Fruit fly (Drosophila melanogaster) whole organism, embryonic: ENCODE measurements around the gene CG32700.

Experiments used
- Abd-B ChIP-seq: fragments of 200-800 bp; sonication (Bioruptor generic); optimal IDR thresholded peaks from 2 replicates; lab custom pipeline; 2018; ENCODE audit warnings: missing biosample characterization, mild to moderate bottlenecking, missing genetic modification characterization, moderate library complexity
- Aef1 ChIP-seq: fragments of 200-800 bp; sonication (Bioruptor generic); IDR thresholded peaks from 3 replicates; pipeline ENCODE4 v1.3.6; 2022; ENCODE audit warnings: missing biosample characterization, missing genetic modification characterization
- B-H2 ChIP-seq: fragments of 200-800 bp; sonication (Bioruptor generic); optimal IDR thresholded peaks from 2 replicates; lab custom pipeline; 2018; ENCODE audit warnings: missing biosample characterization, mild to moderate bottlenecking, missing genetic modification characterization
- Bteb2 ChIP-seq: fragments of 200-800 bp; sonication (Bioruptor generic); optimal IDR thresholded peaks from 2 replicates; lab custom pipeline; 2016; ENCODE audit warnings: missing biosample characterization, missing genetic modification characterization
- CG11398 ChIP-seq: fragments of 200-800 bp; sonication (Bioruptor generic); optimal IDR thresholded peaks from 2 replicates; lab custom pipeline; 2016; ENCODE audit warnings: missing biosample characterization, missing genetic modification characterization
- CG12236 ChIP-seq: fragments of 200-800 bp; sonication (Bioruptor generic); optimal IDR thresholded peaks from 2 replicates; lab custom pipeline; 2016; ENCODE audit warnings: missing biosample characterization, missing genetic modification characterization
- CG1233 ChIP-seq: fragments of 200-800 bp; sonication (Bioruptor generic); optimal IDR thresholded peaks from 4 replicates; lab custom pipeline; 2018; ENCODE audit warnings: missing biosample characterization, mild to moderate bottlenecking, missing genetic modification characterization
- CG12942 ChIP-seq: fragments of 200-800 bp; sonication (Bioruptor generic); optimal IDR thresholded peaks from 3 replicates; lab custom pipeline; 2016; ENCODE audit warnings: missing biosample characterization, missing genetic modification characterization
- CG15269 ChIP-seq: fragments of 200-800 bp; sonication (Bioruptor generic); optimal IDR thresholded peaks from 2 replicates; lab custom pipeline; 2018; ENCODE audit warnings: missing biosample characterization, mild to moderate bottlenecking, missing genetic modification characterization, moderate library complexity
- CG16815 ChIP-seq: fragments of 200-800 bp; sonication (Bioruptor generic); optimal IDR thresholded peaks from 3 replicates; lab custom pipeline; 2017; ENCODE audit warnings: missing biosample characterization, mild to moderate bottlenecking, missing genetic modification characterization
- CG18262 ChIP-seq: fragments of 200-800 bp; optimal IDR thresholded peaks from 3 replicates; lab custom pipeline; 2019; ENCODE audit warnings: missing biosample characterization, mild to moderate bottlenecking, missing genetic modification characterization, moderate library complexity
- CG18476 ChIP-seq: fragments of 200-800 bp; sonication (Bioruptor generic); optimal IDR thresholded peaks from 2 replicates; lab custom pipeline; 2016; ENCODE audit warnings: missing biosample characterization, mild to moderate bottlenecking, missing genetic modification characterization
- CG2202 ChIP-seq: fragments of 200-800 bp; sonication (Bioruptor generic); optimal IDR thresholded peaks from 2 replicates; lab custom pipeline; 2018; ENCODE audit warnings: missing biosample characterization, mild to moderate bottlenecking, missing genetic modification characterization
- CG30020 ChIP-seq: fragments of 200-800 bp; optimal IDR thresholded peaks from 2 replicates; lab custom pipeline; 2019; ENCODE audit warnings: missing biosample characterization, mild to moderate bottlenecking, missing genetic modification characterization, moderate library complexity
- CG32767 ChIP-seq: fragments of 200-800 bp; sonication (Bioruptor generic); IDR thresholded peaks from 2 replicates; pipeline ENCODE4 v1.3.6; 2022; ENCODE audit warnings: missing biosample characterization, missing genetic modification characterization
- CG4707 ChIP-seq: fragments of 200-800 bp; sonication (Bioruptor generic); optimal IDR thresholded peaks from 2 replicates; lab custom pipeline; 2018; ENCODE audit warnings: missing biosample characterization, mild to moderate bottlenecking, missing genetic modification characterization, moderate library complexity
- CG5953 ChIP-seq: fragments of 200-800 bp; sonication (Bioruptor generic); IDR thresholded peaks from 2 replicates; pipeline ENCODE4 v1.3.6; 2022; ENCODE audit warnings: missing biosample characterization, missing genetic modification characterization
- CG7271 ChIP-seq: fragments of 200-800 bp; sonication (Bioruptor generic); optimal IDR thresholded peaks from 2 replicates; lab custom pipeline; 2018; ENCODE audit warnings: missing biosample characterization, mild to moderate bottlenecking, missing genetic modification characterization, moderate library complexity
- CG7372 ChIP-seq: fragments of 200-800 bp; sonication (Bioruptor generic); IDR thresholded peaks from 2 replicates; pipeline ENCODE4 v1.3.6; 2022; ENCODE audit warnings: missing biosample characterization, missing genetic modification characterization
- D19A ChIP-seq: fragments of 200-800 bp; optimal IDR thresholded peaks from 3 replicates; lab custom pipeline; 2019; ENCODE audit warnings: missing biosample characterization, mild to moderate bottlenecking, missing genetic modification characterization, moderate library complexity
- E2f2 ChIP-seq: fragments of 200-800 bp; sonication (Bioruptor generic); IDR thresholded peaks from 2 replicates; pipeline ENCODE4 v1.3.6; 2022; ENCODE audit warnings: missing biosample characterization, missing genetic modification characterization
- Fer2 ChIP-seq: fragments of 200-800 bp; sonication (Bioruptor generic); optimal IDR thresholded peaks from 2 replicates; lab custom pipeline; 2018; ENCODE audit warnings: missing biosample characterization, mild to moderate bottlenecking, missing genetic modification characterization, moderate library complexity
- Hmr ChIP-seq: fragments of 200-800 bp; sonication (Bioruptor generic); optimal IDR thresholded peaks from 3 replicates; lab custom pipeline; 2017; ENCODE audit warnings: mild to moderate bottlenecking, missing biosample characterization, missing genetic modification reagents, missing genetic modification characterization
- Hsf ChIP-seq: fragments of 200-800 bp; sonication (Bioruptor generic); optimal IDR thresholded peaks from 3 replicates; lab custom pipeline; 2016; ENCODE audit warnings: missing biosample characterization, missing genetic modification characterization
- Mes4 ChIP-seq: fragments of 200-800 bp; sonication (Bioruptor generic); optimal IDR thresholded peaks from 2 replicates; lab custom pipeline; 2016; ENCODE audit warnings: missing biosample characterization, missing genetic modification characterization
- NC2α ChIP-seq: fragments of 200-800 bp; sonication (Bioruptor generic); optimal IDR thresholded peaks from 2 replicates; lab custom pipeline; 2016; ENCODE audit warnings: missing biosample characterization, missing genetic modification characterization
- NK7.1 ChIP-seq: fragments of 200-800 bp; sonication (Bioruptor generic); optimal IDR thresholded peaks from 3 replicates; lab custom pipeline; 2016; ENCODE audit warnings: missing biosample characterization, missing genetic modification characterization
- Optix ChIP-seq: fragments of 200-800 bp; sonication (Bioruptor generic); IDR thresholded peaks from 3 replicates; pipeline ENCODE4 v1.3.6; 2022; ENCODE audit warnings: missing biosample characterization, missing genetic modification characterization
- Ptx1 ChIP-seq: fragments of 200-800 bp; sonication (Bioruptor generic); IDR thresholded peaks from 2 replicates; pipeline ENCODE4 v1.3.6; 2022; ENCODE audit warnings: missing biosample characterization, missing genetic modification characterization
- Rfx ChIP-seq: fragments of 200-800 bp; sonication (Bioruptor generic); IDR thresholded peaks from 2 replicates; pipeline ENCODE4 v1.3.6; 2022; ENCODE audit warnings: missing biosample characterization, missing genetic modification characterization
- TFAM ChIP-seq: fragments of 200-800 bp; sonication (Bioruptor generic); optimal IDR thresholded peaks from 2 replicates; lab custom pipeline; 2017; ENCODE audit warnings: missing biosample characterization, missing genetic modification characterization, inconsistent platforms
- bowl ChIP-seq: fragments of 200-800 bp; sonication (Bioruptor generic); IDR thresholded peaks from 2 replicates; pipeline ENCODE4 v1.3.6; 2022; ENCODE audit warnings: missing biosample characterization, missing genetic modification characterization
- chif ChIP-seq, 2 experiments: fragments of 200-800 bp; sonication (Bioruptor generic); optimal IDR thresholded peaks; 3 replicates each; lab custom pipeline; 2016; ENCODE audit warnings: missing biosample characterization in 2 of 2, missing genetic modification characterization in 2 of 2
- chn ChIP-seq: fragments of 200-800 bp; sonication (Bioruptor generic); optimal IDR thresholded peaks from 2 replicates; lab custom pipeline; 2016; ENCODE audit warnings: missing biosample characterization, missing genetic modification characterization
- dati ChIP-seq: fragments of 200-800 bp; sonication (Bioruptor generic); IDR thresholded peaks from 2 replicates; pipeline ENCODE4 v1.3.6; 2022; ENCODE audit warnings: missing biosample characterization, missing genetic modification characterization
- disco-r ChIP-seq: fragments of 200-800 bp; sonication (Bioruptor generic); optimal IDR thresholded peaks from 2 replicates; lab custom pipeline; 2016; ENCODE audit warnings: missing biosample characterization, missing genetic modification characterization
- fu2 ChIP-seq: fragments of 200-800 bp; sonication (Bioruptor generic); optimal IDR thresholded peaks from 2 replicates; lab custom pipeline; 2016; ENCODE audit warnings: missing biosample characterization, missing genetic modification characterization
- gce ChIP-seq: fragments of 200-800 bp; sonication (Bioruptor generic); IDR thresholded peaks from 3 replicates; pipeline ENCODE4 v1.3.6; 2022; ENCODE audit warnings: missing biosample characterization, missing genetic modification characterization
- gfzf ChIP-seq: fragments of 200-800 bp; sonication (Bioruptor generic); optimal IDR thresholded peaks from 2 replicates; lab custom pipeline; 2016; ENCODE audit warnings: missing biosample characterization, mild to moderate bottlenecking, missing genetic modification characterization, moderate library complexity
- ind ChIP-seq: fragments of 200-800 bp; sonication (Bioruptor generic); optimal IDR thresholded peaks from 3 replicates; lab custom pipeline; 2016; ENCODE audit warnings: missing biosample characterization, missing genetic modification characterization
- insv ChIP-seq, 2 experiments: fragments of 200-800 bp; sonication (Bioruptor generic); optimal IDR thresholded peaks; 3 replicates each; lab custom pipeline; 2016 to 2018; ENCODE audit warnings: missing biosample characterization in 2 of 2, missing genetic modification characterization in 2 of 2
- luna ChIP-seq: fragments of 200-800 bp; sonication (Bioruptor generic); optimal IDR thresholded peaks from 2 replicates; lab custom pipeline; 2016; ENCODE audit warnings: missing biosample characterization, missing genetic modification characterization
- ranshi ChIP-seq: fragments of 200-800 bp; sonication (Bioruptor generic); IDR thresholded peaks from 2 replicates; pipeline ENCODE4 v1.3.6; 2022; ENCODE audit warnings: missing biosample characterization, missing genetic modification characterization
- row ChIP-seq: fragments of 200-800 bp; sonication (Bioruptor generic); IDR thresholded peaks from 3 replicates; pipeline ENCODE4 v1.3.6; 2022; ENCODE audit warnings: missing biosample characterization, missing genetic modification characterization
- salm ChIP-seq: fragments of 200-800 bp; sonication (Bioruptor generic); optimal IDR thresholded peaks from 2 replicates; lab custom pipeline; 2018; ENCODE audit warnings: missing biosample characterization, mild to moderate bottlenecking, missing genetic modification characterization
- sens ChIP-seq: fragments of 200-800 bp; sonication (Bioruptor generic); peaks from one replicate; lab custom pipeline; 2016; ENCODE audit warnings: missing biosample characterization, missing genetic modification characterization
- slbo ChIP-seq: fragments of 200-800 bp; sonication (Bioruptor generic); IDR thresholded peaks from 2 replicates; pipeline ENCODE4 v1.3.6; 2022; ENCODE audit warnings: missing biosample characterization, missing genetic modification characterization
- sqz ChIP-seq: fragments of 200-800 bp; sonication (Bioruptor generic); optimal IDR thresholded peaks from 3 replicates; lab custom pipeline; 2018; ENCODE audit warnings: missing biosample characterization, mild to moderate bottlenecking, missing genetic modification characterization
- sr ChIP-seq: fragments of 200-800 bp; sonication (Bioruptor generic); IDR thresholded peaks from 3 replicates; pipeline ENCODE4 v1.3.6; 2022; ENCODE audit warnings: missing biosample characterization, missing genetic modification characterization
- tin ChIP-seq: fragments of 200-800 bp; sonication (Bioruptor generic); optimal IDR thresholded peaks from 3 replicates; lab custom pipeline; 2016; ENCODE audit warnings: missing biosample characterization, missing genetic modification characterization
- tna ChIP-seq: fragments of 200-800 bp; sonication (Bioruptor generic); IDR thresholded peaks from 2 replicates; pipeline ENCODE4 v1.3.6; 2022; ENCODE audit warnings: missing biosample characterization, missing genetic modification characterization; ENCODE audit not compliant: partially characterized antibody
- trh ChIP-seq: fragments of 200-800 bp; sonication (Bioruptor generic); optimal IDR thresholded peaks from 2 replicates; lab custom pipeline; 2016; ENCODE audit warnings: missing biosample characterization, missing genetic modification characterization
- unc-4 ChIP-seq: fragments of 200-800 bp; sonication (Bioruptor generic); IDR thresholded peaks from 2 replicates; pipeline ENCODE4 v1.3.6; 2022; ENCODE audit warnings: missing biosample characterization, missing genetic modification characterization; ENCODE audit not compliant: partially characterized antibody

Gene CG32700

dm6 chrX:9587881-9588280, 37.2 kb upstream of the CG32700 start (continued):
- TF ChIP-seq sens (GFP tag; lab: Kevin White, UChicago): no peak
- TF ChIP-seq row (GFP tag; lab: Robert Waterston, UW): peak; percentile 75
- no peak for TF ChIP-seq unc-4
- TF ChIP-seq CG30020 (tag; lab: Kevin White, UChicago): no peak
- peak; percentile 39 for TF ChIP-seq CG15269 (tag; lab: Kevin White, UChicago)
- TF ChIP-seq CG12236 (GFP tag; lab: Kevin White, UChicago): no peak
- no peak for TF ChIP-seq insv (GFP tag; optimal IDR thresholded peaks at IDR 0.05; lab: Kevin White, UChicago)
- peak; percentile 18 for TF ChIP-seq B-H2
- no peak for TF ChIP-seq CG12942 (GFP tag; lab: Kevin White, UChicago)
- no peak for TF ChIP-seq NC2α (GFP tag; lab: Kevin White, UChicago)
- TF ChIP-seq CG7271 (tag; lab: Kevin White, UChicago): no peak
- TF ChIP-seq Abd-B (GFP tag; lab: Kevin White, UChicago): peak; percentile 50
- TF ChIP-seq Bteb2 (GFP tag; lab: Kevin White, UChicago): no peak
- TF ChIP-seq CG5953 (GFP tag; lab: Robert Waterston, UW): no peak
- TF ChIP-seq Hsf (GFP tag; lab: Kevin White, UChicago): no peak
- TF ChIP-seq Hmr (GFP tag; lab: Kevin White, UChicago): peak; percentile 6
- no peak for TF ChIP-seq salm (tag; lab: Kevin White, UChicago)
- TF ChIP-seq TFAM (GFP tag; lab: Kevin White, UChicago): no peak
- TF ChIP-seq CG7372 (GFP tag; lab: Robert Waterston, UW): peak; percentile 45
- no peak for TF ChIP-seq ranshi (GFP tag; lab: Robert Waterston, UW)
- no peak for TF ChIP-seq bowl (GFP tag; lab: Robert Waterston, UW)
- TF ChIP-seq Aef1: no peak
- 0 out of 2 replicates have a peak, but pooled peaks have one; percentile 24 for TF ChIP-seq Ptx1
- TF ChIP-seq Fer2 (tag; lab: Kevin White, UChicago): no peak
- no peak for TF ChIP-seq CG11398 (GFP tag; lab: Kevin White, UChicago)
- no peak for TF ChIP-seq CG32767 (GFP tag; lab: Robert Waterston, UW)
- peak; percentile 66 for TF ChIP-seq slbo (GFP tag; lab: Robert Waterston, UW)
- TF ChIP-seq sqz: no peak
- TF ChIP-seq Mes4: no peak
- TF ChIP-seq E2f2: no peak
- no peak for TF ChIP-seq trh (GFP tag; lab: Kevin White, UChicago)
- no peak for TF ChIP-seq tin (GFP tag; lab: Kevin White, UChicago)
- no peak for TF ChIP-seq disco-r
- no peak for TF ChIP-seq CG18476 (GFP tag; lab: Kevin White, UChicago)
- TF ChIP-seq dati (GFP tag; lab: Robert Waterston, UW): no peak
- no peak for TF ChIP-seq gce (GFP tag; lab: Robert Waterston, UW)
- TF ChIP-seq CG16815 (GFP tag; lab: Kevin White, UChicago): no peak
- TF ChIP-seq NK7.1 (GFP tag; lab: Kevin White, UChicago): no peak
- no peak for TF ChIP-seq tna
- no peak for TF ChIP-seq gfzf (GFP tag; lab: Kevin White, UChicago)
- no peak for TF ChIP-seq fu2
- TF ChIP-seq chif (GFP tag; optimal IDR thresholded peaks at IDR 0.05; lab: Kevin White, UChicago): no peak
- TF ChIP-seq Optix (GFP tag; lab: Robert Waterston, UW): no peak
- TF ChIP-seq CG1233 (GFP tag; lab: Kevin White, UChicago): no peak
- TF ChIP-seq chn (GFP tag; lab: Kevin White, UChicago): no peak
- TF ChIP-seq D19A (tag; lab: Kevin White, UChicago): peak; percentile 35
- no peak for TF ChIP-seq CG4707 (GFP tag; lab: Kevin White, UChicago)
- TF ChIP-seq CG18262 (tag; lab: Kevin White, UChicago): no peak
- no peak for TF ChIP-seq sr
- peak; percentile 75 for TF ChIP-seq Rfx (GFP tag; lab: Robert Waterston, UW)
- no peak for TF ChIP-seq CG2202 (tag; lab: Kevin White, UChicago)
- TF ChIP-seq luna (GFP tag; lab: Kevin White, UChicago): no peak
- peak; percentile 9 for TF ChIP-seq ind (GFP tag; lab: Kevin White, UChicago)
